Fruit fly (Drosophila melanogaster): Measurements from ENCODE around the gene Mayo.

dm6 chr3R:31059807-31060707, 48.9 kb downstream of the Mayo start:
- TF ChIP-seq dsx (GFP tag; optimal IDR thresholded peaks at IDR 0.05; ENCODE audit: poor library complexity, severe bottlenecking), result no peak
- peak; percentile 81 for TF ChIP-seq CG6163 (GFP tag; IDR thresholded peaks at IDR 0.05)
- peak; percentile 34 for TF ChIP-seq Sox102F (GFP tag; optimal IDR thresholded peaks at IDR 0.05)
- no peak for TF ChIP-seq spab (GFP tag; optimal IDR thresholded peaks at IDR 0.05)
- peak; percentile 66 for TF ChIP-seq CG32006 (GFP tag; optimal IDR thresholded peaks at IDR 0.05)
- peak; percentile 0 for TF ChIP-seq Eip75B (GFP tag; optimal IDR thresholded peaks at IDR 0.05)
- no peak for TF ChIP-seq CG3032 (tag; optimal IDR thresholded peaks at IDR 0.05)
- TF ChIP-seq Gug (GFP tag; IDR thresholded peaks at IDR 0.05), result peak; percentile 60
- peak; percentile 77 for TF ChIP-seq Eip78C (GFP tag)
- TF ChIP-seq CG11294 (GFP tag; IDR thresholded peaks at IDR 0.05), result peak; percentile 46; the same call in 1 of the 2 replicates
- TF ChIP-seq CG11902 (GFP tag; optimal IDR thresholded peaks at IDR 0.05), result peak; percentile 27

All from whole organism, prepupa.